Worm (Caenorhabditis elegans) whole organism, L3 larva: ENCODE measurements around the gene T26C5.4.

ENCODE experiments used
- ceh-82 ChIP-seq: fragments of 150-350 bp; optimal IDR thresholded peaks from 2 replicates; lab custom pipeline; 2014; ENCODE audit warnings: missing biosample characterization, missing genetic modification characterization
- lsy-12 ChIP-seq: sonication (generic microtip); optimal IDR thresholded peaks from 2 replicates; lab custom pipeline; 2016; ENCODE audit warnings: mild to moderate bottlenecking, missing genetic modification characterization, missing compliant biosample characterization
- mml-1 ChIP-seq: fragments of 150-350 bp; sonication (generic microtip); optimal IDR thresholded peaks from 3 replicates; lab custom pipeline; 2014; ENCODE audit warnings: missing biosample characterization, missing genetic modification characterization
- nhr-23 ChIP-seq: fragments of 150-350 bp; optimal IDR thresholded peaks from 2 replicates; lab custom pipeline; 2014; ENCODE audit warnings: missing biosample characterization, missing genetic modification reagents, missing genetic modification characterization
- nhr-237 ChIP-seq: fragments of 150-350 bp; optimal IDR thresholded peaks from 2 replicates; lab custom pipeline; 2014; ENCODE audit warnings: missing biosample characterization, missing genetic modification characterization
- tbx-2 ChIP-seq: sonication (generic microtip); optimal IDR thresholded peaks from 2 replicates; lab custom pipeline; 2016; ENCODE audit warnings: mild to moderate bottlenecking, missing genetic modification characterization, missing compliant biosample characterization
- ztf-11 ChIP-seq: fragments of 150-350 bp; optimal IDR thresholded peaks from 2 replicates; lab custom pipeline; 2014; ENCODE audit warnings: missing biosample characterization, missing genetic modification characterization

- TF ChIP-seq ceh-82 (tag; lab: Kevin White, UChicago): no peak
- no peak for TF ChIP-seq mml-1 (tag; lab: Kevin White, UChicago)
- no peak for TF ChIP-seq nhr-23 (tag; lab: Kevin White, UChicago)
- no peak for TF ChIP-seq ztf-11 (tag; lab: Kevin White, UChicago)
- TF ChIP-seq tbx-2: no peak
- TF ChIP-seq nhr-237: no peak
- TF ChIP-seq lsy-12: no peak
Observed at ce11 chrII:9266252-9266651, 15.9 kb upstream of the T26C5.4 start.
